Worm (Caenorhabditis elegans) whole organism, L4 larva: Measurements from ENCODE around the gene adh-5.

Experiments used
- daf-12 ChIP-seq: fragments of 150-350 bp; optimal IDR thresholded peaks from 2 replicates; lab custom pipeline; 2014; ENCODE audit warnings: missing biosample characterization, missing genetic modification reagents, missing genetic modification characterization
- rbr-2 ChIP-seq: sonication (generic microtip); optimal IDR thresholded peaks from 2 replicates; lab custom pipeline; 2016; ENCODE audit warnings: missing genotype, missing genetic modification characterization, missing compliant biosample characterization

- no peak for TF ChIP-seq daf-12 (tag; lab: Kevin White, UChicago)
- TF ChIP-seq rbr-2 (tag; lab: Kevin White, UChicago) = no peak
Observed at ce11 chrV:945144-945543, 33.6 kb downstream of the adh-5 start, which contains the start of gene Y50D4C.3.
